Fruit fly (Drosophila melanogaster) whole organism, embryonic: Measurements from ENCODE around the gene CG5290.

Source experiments
- CG2129 ChIP-seq: fragments of 200-800 bp; sonication (Bioruptor generic); IDR thresholded peaks from 2 replicates; pipeline ENCODE4 v1.3.6; 2022; ENCODE audit warnings: missing biosample characterization, missing genetic modification characterization; ENCODE audit not compliant: partially characterized antibody
- Six4 ChIP-seq: fragments of 200-800 bp; sonication (Bioruptor generic); optimal IDR thresholded peaks from 2 replicates; lab custom pipeline; 2016; ENCODE audit warnings: missing biosample characterization, missing genetic modification characterization
- stwl ChIP-seq: fragments of 200-800 bp; sonication (Bioruptor generic); optimal IDR thresholded peaks from 3 replicates; lab custom pipeline; 2018; ENCODE audit warnings: missing biosample characterization, mild to moderate bottlenecking, missing genetic modification characterization, moderate library complexity

- no peak for TF ChIP-seq stwl (tag; lab: Kevin White, UChicago)
- no peak for TF ChIP-seq Six4
- TF ChIP-seq CG2129 (GFP tag; lab: Robert Waterston, UW) = no peak
Measured at dm6 chr3L:17948643-17949506, 36.5 kb upstream of the CG5290 start.
